Fruit fly (Drosophila melanogaster): ENCODE measurements around the gene CG3808.

Gene CG3808

DNA sequence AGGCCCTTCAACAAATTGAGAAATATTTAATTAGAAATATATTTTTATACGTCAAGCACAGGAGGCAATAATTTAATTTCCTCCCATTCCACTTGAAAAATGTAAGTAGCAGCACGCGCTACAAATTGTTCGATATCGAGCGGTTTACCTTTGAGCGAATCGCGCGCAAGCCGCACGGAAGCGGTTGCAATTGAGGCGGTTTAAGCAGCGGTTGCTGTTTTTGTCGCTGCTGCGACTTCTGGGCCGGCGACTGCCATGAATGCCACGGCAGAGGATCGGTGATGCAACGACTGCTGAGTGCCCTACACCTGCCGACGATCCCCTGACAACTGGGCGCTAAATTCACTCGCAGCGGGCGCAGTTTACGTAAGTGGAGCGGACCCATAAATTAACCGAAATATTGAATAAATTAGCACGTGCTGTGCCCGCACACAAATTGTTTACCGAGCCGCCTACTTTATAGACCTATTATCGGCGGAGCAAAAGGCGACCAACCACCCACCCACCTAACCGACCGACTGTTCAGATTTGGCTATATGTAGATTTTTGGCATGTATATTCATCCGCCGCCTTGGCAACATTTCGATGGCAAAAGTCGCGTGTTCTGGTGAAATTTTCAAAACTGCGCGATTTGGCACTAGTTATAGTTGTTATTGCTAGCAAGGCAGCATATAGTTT, 6.7 kb downstream of the CG3808 start:
- no peak for TF ChIP-seq OdsH (GFP tag; optimal IDR thresholded peaks at IDR 0.05)
- no peak for TF ChIP-seq vri (GFP tag; optimal IDR thresholded peaks at IDR 0.05)
- TF ChIP-seq CG3032 (tag; optimal IDR thresholded peaks at IDR 0.05) = no peak
- no peak for TF ChIP-seq CG8319 (GFP tag; optimal IDR thresholded peaks at IDR 0.05)
- no peak for TF ChIP-seq Ets96B (tag; optimal IDR thresholded peaks at IDR 0.05)
- TF ChIP-seq acj6 (GFP tag; optimal IDR thresholded peaks at IDR 0.05) = no peak
- no peak for TF ChIP-seq CG6276 (GFP tag; optimal IDR thresholded peaks at IDR 0.05)
- no peak for TF ChIP-seq achi (GFP tag; optimal IDR thresholded peaks at IDR 0.05)
- TF ChIP-seq fd59A (GFP tag; optimal IDR thresholded peaks at IDR 0.05) = no peak

DNA sequence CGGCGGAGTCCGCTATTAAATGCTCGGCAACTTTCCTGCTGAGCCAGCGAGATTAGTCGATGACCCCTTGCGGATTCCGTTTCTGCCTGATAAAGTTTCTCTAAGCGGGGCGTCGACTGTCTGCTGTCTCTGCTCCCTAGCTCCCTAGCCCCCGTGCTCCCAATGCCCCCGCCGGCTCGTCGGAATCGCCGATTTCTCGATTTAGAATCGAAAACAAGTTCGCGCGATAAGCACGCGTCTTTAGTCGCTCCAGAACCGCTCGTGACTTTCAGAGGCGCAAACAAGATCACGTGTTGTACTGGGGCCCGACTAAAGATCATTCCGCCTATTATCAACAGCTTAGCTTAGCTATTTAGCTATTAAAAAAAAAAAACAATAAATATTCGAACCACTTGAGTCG, 7.6 kb downstream of the CG3808 start:
- TF ChIP-seq svp (GFP tag) = peak; percentile 63
- no peak for TF ChIP-seq CG11902 (GFP tag; optimal IDR thresholded peaks at IDR 0.05)
- no peak for TF ChIP-seq CG6163 (GFP tag; IDR thresholded peaks at IDR 0.05)
- no peak for TF ChIP-seq OdsH (GFP tag; optimal IDR thresholded peaks at IDR 0.05)
- TF ChIP-seq CG3919 (GFP tag; optimal IDR thresholded peaks at IDR 0.05) = no peak

DNA sequence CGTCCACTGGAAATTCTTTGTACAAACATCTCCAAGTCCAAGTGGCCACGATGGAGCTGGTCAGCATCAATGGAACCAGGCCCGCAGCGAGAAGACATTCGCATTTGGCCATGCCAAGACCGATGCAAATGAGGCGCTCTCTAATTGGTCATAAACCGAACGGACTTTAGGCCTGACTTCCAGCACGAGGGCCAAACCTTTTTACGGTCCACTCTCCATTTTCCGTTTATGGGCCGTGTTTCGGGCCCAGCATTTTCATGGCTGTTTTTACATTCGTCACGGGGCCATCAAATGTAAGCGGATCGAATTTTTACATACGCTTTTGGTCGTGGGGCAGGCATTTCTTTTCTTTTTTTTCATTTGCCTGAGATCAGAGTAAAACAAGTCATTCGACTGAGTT, 10.8 kb downstream of the CG3808 start, which contains the start of gene CG34256:
Gene CG34256 (minus strand): TSS at position 205 of the 400 bp plus-strand sequence.
- TF ChIP-seq fd59A (GFP tag; optimal IDR thresholded peaks at IDR 0.05) = no peak
- TF ChIP-seq svp (GFP tag) = peak; percentile 5
- no peak for TF ChIP-seq CG9139 (GFP tag; optimal IDR thresholded peaks at IDR 0.05)
- no peak for TF ChIP-seq CG6808 (GFP tag; optimal IDR thresholded peaks at IDR 0.05)
- no peak for TF ChIP-seq fkh (GFP tag; optimal IDR thresholded peaks at IDR 0.05)
- TF ChIP-seq CG11294 (GFP tag; IDR thresholded peaks at IDR 0.05) = no peak
- no peak for TF ChIP-seq topi (GFP tag; optimal IDR thresholded peaks at IDR 0.05)
- no peak for TF ChIP-seq Eip78C (GFP tag)

DNA sequence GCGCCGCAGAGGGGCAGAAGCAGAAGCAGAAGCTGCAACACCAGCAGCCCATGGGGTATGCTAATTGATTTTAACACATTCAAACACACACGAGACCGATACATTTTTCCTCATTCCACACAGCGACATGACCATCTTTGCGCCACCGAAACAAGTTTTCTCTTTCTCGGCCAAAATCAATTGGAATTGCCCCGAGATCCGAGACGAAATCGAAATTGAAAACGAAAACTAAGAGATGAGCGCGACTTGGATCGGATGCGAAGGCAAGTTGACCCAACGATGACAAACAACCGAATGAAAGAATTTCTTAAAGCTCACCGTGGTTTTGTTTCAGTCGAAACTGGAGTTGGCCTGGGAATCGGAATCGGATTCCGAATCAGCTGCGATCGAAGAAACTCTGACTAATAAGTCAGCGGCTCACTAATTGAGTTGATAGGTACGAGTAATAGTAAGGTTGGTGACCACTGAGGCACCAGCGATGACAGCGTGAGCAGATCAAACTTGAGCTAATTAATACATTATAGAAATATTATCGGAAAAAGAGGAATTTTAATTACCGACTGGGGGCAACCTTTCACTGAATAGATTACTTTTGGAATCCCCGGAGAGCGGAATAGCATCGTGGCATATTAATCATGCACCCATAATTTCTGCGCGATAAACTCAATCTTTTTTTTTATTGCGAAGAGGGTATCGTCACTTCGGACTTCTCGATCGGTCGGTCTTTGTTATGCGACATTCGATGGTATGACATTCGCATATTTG, 12.2 kb downstream of the CG3808 start, which contains the start of gene CG11619:
Gene CG11619 (minus strand): TSS at position 269 of the 765 bp plus-strand sequence.
- TF ChIP-seq CG11294 (GFP tag; IDR thresholded peaks at IDR 0.05) (no peak), Eip75B (GFP tag; optimal IDR thresholded peaks at IDR 0.05) (peak; percentile 4), ss (GFP tag; optimal IDR thresholded peaks at IDR 0.05) (no peak), Met (GFP tag; optimal IDR thresholded peaks at IDR 0.05) (peak; percentile 30), CG3919 (GFP tag; optimal IDR thresholded peaks at IDR 0.05) (peak; percentile 19), CG6276 (GFP tag; optimal IDR thresholded peaks at IDR 0.05) (no peak), Lpt (GFP tag; optimal IDR thresholded peaks at IDR 0.05) (no peak), topi (GFP tag; optimal IDR thresholded peaks at IDR 0.05) (peak; percentile 44), eg (GFP tag; IDR thresholded peaks at IDR 0.05) (no peak), Gug (GFP tag; IDR thresholded peaks at IDR 0.05) (no peak), CG31627 (GFP tag; optimal IDR thresholded peaks at IDR 0.05) (peak; percentile 14), spab (GFP tag; optimal IDR thresholded peaks at IDR 0.05) (no peak), acj6 (GFP tag; optimal IDR thresholded peaks at IDR 0.05) (peak; percentile 26), CG6854 (GFP tag; optimal IDR thresholded peaks at IDR 0.05) (no peak), CG1621 (tag; optimal IDR thresholded peaks at IDR 0.05) (no peak), Sox14 (GFP tag; optimal IDR thresholded peaks at IDR 0.05) (no peak), salr (GFP tag; optimal IDR thresholded peaks at IDR 0.05) (no peak), CG16779 (tag; optimal IDR thresholded peaks at IDR 0.05) (no peak), CG8319 (GFP tag; optimal IDR thresholded peaks at IDR 0.05) (no peak), fd59A (GFP tag; optimal IDR thresholded peaks at IDR 0.05) (no peak), Eip93F (GFP tag; optimal IDR thresholded peaks at IDR 0.05) (no peak), CG7368 (GFP tag; optimal IDR thresholded peaks at IDR 0.05) (no peak), CG4318 (GFP tag; optimal IDR thresholded peaks at IDR 0.05) (no peak), CG34406 (GFP tag; optimal IDR thresholded peaks at IDR 0.05) (peak; percentile 0), CG3032 (tag; optimal IDR thresholded peaks at IDR 0.05) (no peak), Ets21C (GFP tag; optimal IDR thresholded peaks at IDR 0.05) (no peak), vri (GFP tag; optimal IDR thresholded peaks at IDR 0.05) (no peak), CG11762 (GFP tag; optimal IDR thresholded peaks at IDR 0.05; ENCODE audit: insufficient read depth) (no peak), CG8632 (GFP tag; optimal IDR thresholded peaks at IDR 0.05) (no peak), CG15336 (GFP tag; IDR thresholded peaks at IDR 0.05) (no peak), Hr38 (GFP tag; optimal IDR thresholded peaks at IDR 0.05) (no peak), CG9139 (GFP tag; optimal IDR thresholded peaks at IDR 0.05) (no peak), lz (GFP tag; optimal IDR thresholded peaks at IDR 0.05) (no peak), Sox15 (GFP tag; optimal IDR thresholded peaks at IDR 0.05) (peak; percentile 15), CG11902 (GFP tag; optimal IDR thresholded peaks at IDR 0.05) (no peak)
